Fruit fly (Drosophila melanogaster) whole organism, embryonic: Measurements from ENCODE around the gene Sf3b3.

Experiments used
- C15 ChIP-seq: fragments of 200-800 bp; sonication (Bioruptor generic); IDR thresholded peaks from 3 replicates; pipeline ENCODE4 v1.3.6; 2022; ENCODE audit warnings: missing biosample characterization, missing genetic modification characterization
- CG11695 ChIP-seq: fragments of 200-800 bp; sonication (Bioruptor generic); IDR thresholded peaks from 3 replicates; pipeline ENCODE4 v1.3.6; 2022; ENCODE audit warnings: missing biosample characterization, missing genetic modification characterization
- CG12155 ChIP-seq: fragments of 200-800 bp; sonication (Bioruptor generic); optimal IDR thresholded peaks from 3 replicates; lab custom pipeline; 2016; ENCODE audit warnings: missing biosample characterization, missing genetic modification characterization
- CG13123 ChIP-seq: fragments of 200-800 bp; sonication (Bioruptor generic); optimal IDR thresholded peaks from 2 replicates; lab custom pipeline; 2016; ENCODE audit warnings: missing biosample characterization, missing genetic modification characterization
- CG15011 ChIP-seq: fragments of 200-800 bp; sonication (Bioruptor generic); optimal IDR thresholded peaks from 3 replicates; lab custom pipeline; 2018; ENCODE audit warnings: missing biosample characterization, mild to moderate bottlenecking, missing genetic modification characterization
- CG15601 ChIP-seq: fragments of 200-800 bp; sonication (Bioruptor generic); optimal IDR thresholded peaks from 3 replicates; lab custom pipeline; 2019; ENCODE audit warnings: missing biosample characterization, mild to moderate bottlenecking, missing genetic modification characterization, moderate library complexity
- CG16863 ChIP-seq: fragments of 200-800 bp; sonication (Bioruptor generic); optimal IDR thresholded peaks from 3 replicates; lab custom pipeline; 2016; ENCODE audit warnings: missing biosample characterization, missing genetic modification characterization
- CG17568 ChIP-seq: fragments of 200-800 bp; sonication (Bioruptor generic); optimal IDR thresholded peaks from 2 replicates; lab custom pipeline; 2018; ENCODE audit warnings: missing biosample characterization, mild to moderate bottlenecking, missing genetic modification characterization, moderate library complexity
- CG2116 ChIP-seq: fragments of 200-800 bp; sonication (Bioruptor generic); optimal IDR thresholded peaks from 3 replicates; lab custom pipeline; 2018; ENCODE audit warnings: missing biosample characterization, mild to moderate bottlenecking, missing genetic modification characterization
- CG2678 ChIP-seq: fragments of 200-800 bp; sonication (Bioruptor generic); optimal IDR thresholded peaks from 3 replicates; lab custom pipeline; 2019; ENCODE audit warnings: missing biosample characterization, mild to moderate bottlenecking, missing genetic modification characterization, moderate library complexity
- CG2889 ChIP-seq: fragments of 200-800 bp; sonication (Bioruptor generic); IDR thresholded peaks from 3 replicates; pipeline ENCODE4 v1.3.6; 2022; ENCODE audit warnings: missing biosample characterization, missing genetic modification characterization
- CG3407 ChIP-seq: fragments of 200-800 bp; sonication (Bioruptor generic); optimal IDR thresholded peaks from 2 replicates; lab custom pipeline; 2018; ENCODE audit warnings: missing biosample characterization, mild to moderate bottlenecking, missing genetic modification characterization
- CG43689 ChIP-seq: fragments of 200-800 bp; sonication (Bioruptor generic); IDR thresholded peaks from 2 replicates; pipeline ENCODE4 v1.3.6; 2022; ENCODE audit warnings: missing biosample characterization, missing genetic modification characterization
- CG6683 ChIP-seq: fragments of 200-800 bp; sonication (Bioruptor generic); optimal IDR thresholded peaks from 2 replicates; lab custom pipeline; 2017; ENCODE audit warnings: missing biosample characterization, mild to moderate bottlenecking, missing genetic modification characterization, missing genetic modification reagents
- CG6765 ChIP-seq: fragments of 200-800 bp; sonication (Bioruptor generic); optimal IDR thresholded peaks from 3 replicates; lab custom pipeline; 2017; ENCODE audit warnings: missing biosample characterization, mild to moderate bottlenecking, missing genetic modification characterization
- CG9876 ChIP-seq: fragments of 200-800 bp; sonication (Bioruptor generic); optimal IDR thresholded peaks from 2 replicates; lab custom pipeline; 2016; ENCODE audit warnings: missing biosample characterization, missing genetic modification characterization
- Chrac-16 ChIP-seq: fragments of 200-800 bp; sonication (Bioruptor generic); optimal IDR thresholded peaks from 3 replicates; lab custom pipeline; 2016; ENCODE audit warnings: missing biosample characterization, missing genetic modification characterization
- Dad ChIP-seq: fragments of 200-800 bp; sonication (Bioruptor generic); optimal IDR thresholded peaks from 3 replicates; lab custom pipeline; 2016; ENCODE audit warnings: missing biosample characterization, missing genetic modification characterization
- Dip3 ChIP-seq: fragments of 200-800 bp; sonication (Bioruptor generic); optimal IDR thresholded peaks from 3 replicates; lab custom pipeline; 2016; ENCODE audit warnings: missing biosample characterization, missing genetic modification characterization
- Dp ChIP-seq: fragments of 200-800 bp; sonication (Bioruptor generic); optimal IDR thresholded peaks from 2 replicates; lab custom pipeline; 2018; ENCODE audit warnings: missing biosample characterization, mild to moderate bottlenecking, missing genetic modification characterization, moderate library complexity
- Dref ChIP-seq: fragments of 200-800 bp; sonication (Bioruptor generic); IDR thresholded peaks from 2 replicates; pipeline ENCODE4 v1.3.6; 2022; ENCODE audit warnings: missing biosample characterization, missing genetic modification characterization
- Hand ChIP-seq: fragments of 200-800 bp; sonication (Bioruptor generic); optimal IDR thresholded peaks from 2 replicates; lab custom pipeline; 2017; ENCODE audit warnings: mild to moderate bottlenecking, missing biosample characterization, missing genetic modification reagents, missing genetic modification characterization
- Hr51 ChIP-seq, 2 experiments: fragments of 200-800 bp; sonication (Bioruptor generic); optimal IDR thresholded peaks; 2 replicates in 1 of 2; 3 replicates in 1 of 2; lab custom pipeline; 2016 to 2018; ENCODE audit warnings: missing biosample characterization in 2 of 2, missing genetic modification characterization in 2 of 2, mild to moderate bottlenecking in 1 of 2, moderate library complexity in 1 of 2
- MESR4 ChIP-seq: fragments of 200-800 bp; sonication (Bioruptor generic); optimal IDR thresholded peaks from 2 replicates; lab custom pipeline; 2018; ENCODE audit warnings: missing biosample characterization, mild to moderate bottlenecking, missing genetic modification characterization, moderate library complexity
- NfI ChIP-seq: fragments of 200-800 bp; sonication (Bioruptor generic); optimal IDR thresholded peaks from 3 replicates; lab custom pipeline; 2018; ENCODE audit warnings: missing biosample characterization, mild to moderate bottlenecking, missing genetic modification characterization, moderate library complexity
- Rfx ChIP-seq: fragments of 200-800 bp; sonication (Bioruptor generic); IDR thresholded peaks from 2 replicates; pipeline ENCODE4 v1.3.6; 2022; ENCODE audit warnings: missing biosample characterization, missing genetic modification characterization
- Sin3A ChIP-seq: fragments of >200 bp; optimal IDR thresholded peaks from 2 replicates; lab custom pipeline; 2018
- Sry-δ ChIP-seq: fragments of 200-800 bp; sonication (Bioruptor generic); optimal IDR thresholded peaks from 2 replicates; lab custom pipeline; 2016; ENCODE audit warnings: missing biosample characterization, missing genetic modification characterization
- abd-A ChIP-seq: fragments of 200-800 bp; sonication (Bioruptor generic); optimal IDR thresholded peaks from 3 replicates; lab custom pipeline; 2019; ENCODE audit warnings: missing biosample characterization, mild to moderate bottlenecking, missing genetic modification characterization, moderate library complexity
- aop ChIP-seq: fragments of 200-800 bp; sonication (Bioruptor generic); IDR thresholded peaks from 2 replicates; pipeline ENCODE4 v1.3.6; 2022; ENCODE audit warnings: missing biosample characterization, missing genetic modification characterization
- bowl ChIP-seq: fragments of 200-800 bp; sonication (Bioruptor generic); IDR thresholded peaks from 2 replicates; pipeline ENCODE4 v1.3.6; 2022; ENCODE audit warnings: missing biosample characterization, missing genetic modification characterization
- br ChIP-seq: fragments of >200 bp; optimal IDR thresholded peaks from 2 replicates; lab custom pipeline; 2017
- btn ChIP-seq: fragments of 200-800 bp; sonication (Bioruptor generic); optimal IDR thresholded peaks from 2 replicates; lab custom pipeline; 2016; ENCODE audit warnings: missing biosample characterization, missing genetic modification characterization
- cad ChIP-seq: fragments of >200 bp; optimal IDR thresholded peaks from 2 replicates; lab custom pipeline; 2017; ENCODE audit warnings: missing biosample characterization, missing genetic modification characterization
- cato ChIP-seq: fragments of 200-800 bp; sonication (Bioruptor generic); optimal IDR thresholded peaks from 2 replicates; lab custom pipeline; 2016; ENCODE audit warnings: missing biosample characterization, missing genetic modification characterization, borderline replicate concordance
- esg ChIP-seq: fragments of 200-800 bp; sonication (Bioruptor generic); conservative IDR thresholded peaks from 2 replicates; pipeline ENCODE4 v1.3.6; 2022; ENCODE audit warnings: missing biosample characterization, missing genetic modification characterization
- exex ChIP-seq: fragments of 200-800 bp; sonication (Bioruptor generic); optimal IDR thresholded peaks from 4 replicates; lab custom pipeline; 2018; ENCODE audit warnings: missing biosample characterization, mild to moderate bottlenecking, missing genetic modification characterization, moderate library complexity
- fd96Cb ChIP-seq: fragments of 200-800 bp; sonication (Bioruptor generic); optimal IDR thresholded peaks from 2 replicates; lab custom pipeline; 2018; ENCODE audit warnings: missing biosample characterization, mild to moderate bottlenecking, missing genetic modification characterization, moderate library complexity
- grn ChIP-seq: fragments of 200-800 bp; sonication (Bioruptor generic); optimal IDR thresholded peaks from 3 replicates; lab custom pipeline; 2017; ENCODE audit warnings: missing biosample characterization, missing genetic modification characterization
- lov ChIP-seq, 2 experiments: fragments of 200-800 bp in 1 of 2; fragments of >200 bp in 1 of 2; sonication (Bioruptor generic) in 1 of 2; IDR thresholded peaks in 1 of 2; optimal IDR thresholded peaks in 1 of 2; 2 replicates in 1 of 2; 3 replicates in 1 of 2; pipeline versions ENCODE4 v1.3.6 to Lab custom; 2017 to 2022; ENCODE audit warnings: missing biosample characterization in 1 of 2, missing genetic modification characterization in 1 of 2
- maf-S ChIP-seq: fragments of 200-800 bp; sonication (Bioruptor generic); optimal IDR thresholded peaks from 2 replicates; lab custom pipeline; 2016; ENCODE audit warnings: missing biosample characterization, missing genetic modification characterization
- nerfin-2 ChIP-seq: fragments of 200-800 bp; sonication (Bioruptor generic); IDR thresholded peaks from 2 replicates; pipeline ENCODE4 v1.3.6; 2022; ENCODE audit warnings: missing biosample characterization, missing genetic modification characterization; ENCODE audit not compliant: partially characterized antibody
- nmo ChIP-seq: fragments of 200-800 bp; sonication (Bioruptor generic); optimal IDR thresholded peaks from 2 replicates; lab custom pipeline; 2018; ENCODE audit warnings: missing biosample characterization, mild to moderate bottlenecking, missing genetic modification characterization, moderate library complexity
- psq ChIP-seq: fragments of 200-800 bp; sonication (Bioruptor generic); optimal IDR thresholded peaks from 2 replicates; lab custom pipeline; 2017; ENCODE audit warnings: missing biosample characterization, missing genetic modification characterization
- repo ChIP-seq: fragments of 200-800 bp; sonication (Bioruptor generic); optimal IDR thresholded peaks from 2 replicates; lab custom pipeline; 2016; ENCODE audit warnings: missing biosample characterization, missing genetic modification characterization
- sob ChIP-seq: fragments of 200-800 bp; sonication (Bioruptor generic); IDR thresholded peaks from 2 replicates; pipeline ENCODE4 v1.3.6; 2022; ENCODE audit warnings: missing biosample characterization, missing genetic modification characterization
- stc ChIP-seq: fragments of 200-800 bp; sonication (Bioruptor generic); IDR thresholded peaks from 2 replicates; pipeline ENCODE4 v1.3.6; 2022; ENCODE audit warnings: missing biosample characterization, missing genetic modification characterization
- tap ChIP-seq: fragments of 200-800 bp; optimal IDR thresholded peaks from 3 replicates; lab custom pipeline; 2019; ENCODE audit warnings: missing biosample characterization, mild to moderate bottlenecking, missing genetic modification characterization, moderate library complexity
- twi ChIP-seq: fragments of 200-800 bp; optimal IDR thresholded peaks from 2 replicates; lab custom pipeline; 2019; ENCODE audit warnings: missing biosample characterization, mild to moderate bottlenecking, missing genetic modification characterization, moderate library complexity
- yki ChIP-seq: fragments of >200 bp; optimal IDR thresholded peaks from 3 replicates; lab custom pipeline; 2018
- zen ChIP-seq: fragments of 200-800 bp; sonication (Bioruptor generic); optimal IDR thresholded peaks from 3 replicates; lab custom pipeline; 2018; ENCODE audit warnings: missing biosample characterization, mild to moderate bottlenecking, missing genetic modification characterization, moderate library complexity

Sf3b3 gene

dm6 chr3L:805642-806218 lies 27.5 kb downstream of the Sf3b3 start (continued):
- TF ChIP-seq exex (tag; lab: Kevin White, UChicago) = no peak
- no peak for TF ChIP-seq maf-S
- no peak for TF ChIP-seq Hand (GFP tag; lab: Kevin White, UChicago)
- TF ChIP-seq Dad (GFP tag; lab: Kevin White, UChicago) = no peak
- TF ChIP-seq twi = no peak
- TF ChIP-seq nerfin-2 (GFP tag; lab: Robert Waterston, UW) = no peak
- 0 out of 2 replicates have a peak, but pooled peaks have one; percentile 8 for TF ChIP-seq CG43689 (GFP tag; lab: Robert Waterston, UW)
- peak in 1 of 2 experiments; percentile 55 for TF ChIP-seq Hr51 (GFP tag; optimal IDR thresholded peaks at IDR 0.05; lab: Kevin White, UChicago)
- peak; percentile 6 for TF ChIP-seq CG2116 (GFP tag; lab: Kevin White, UChicago)
- TF ChIP-seq cato (GFP tag; lab: Kevin White, UChicago) = no peak
- TF ChIP-seq CG3407 (GFP tag; lab: Kevin White, UChicago) = peak; percentile 4
- TF ChIP-seq tap (tag; lab: Kevin White, UChicago) = peak; percentile 38
- peak; percentile 62 for TF ChIP-seq fd96Cb (tag; lab: Kevin White, UChicago)
- no peak for TF ChIP-seq br (lab: Kevin White, UChicago)
- TF ChIP-seq MESR4 (GFP tag; lab: Kevin White, UChicago) = no peak
- TF ChIP-seq Rfx (GFP tag; lab: Robert Waterston, UW) = no peak
- no peak for TF ChIP-seq NfI (GFP tag; lab: Kevin White, UChicago)
- TF ChIP-seq Dip3 (GFP tag; lab: Kevin White, UChicago) = peak; percentile 7
- TF ChIP-seq grn = no peak
- TF ChIP-seq sob (GFP tag; lab: Robert Waterston, UW) = peak; percentile 57; the same call in 1 of the 2 replicates
- no peak for TF ChIP-seq cad
- TF ChIP-seq Sry-δ = peak; percentile 5
- peak; percentile 24 for TF ChIP-seq CG15011 (GFP tag; lab: Kevin White, UChicago)
- TF ChIP-seq lov (optimal IDR thresholded peaks at IDR 0.05; lab: Kevin White, UChicago) = no peak
- TF ChIP-seq lov (GFP tag; IDR thresholded peaks at IDR 0.05; lab: Robert Waterston, UW) = 0 out of 3 replicates have a peak, but pooled peaks have one; percentile 4
- peak; percentile 33 for TF ChIP-seq CG6683
- no peak for TF ChIP-seq psq (GFP tag; lab: Kevin White, UChicago)
- TF ChIP-seq CG6765 (GFP tag; lab: Kevin White, UChicago) = peak; percentile 17
- TF ChIP-seq abd-A (tag; lab: Kevin White, UChicago) = no peak
- TF ChIP-seq yki (lab: Kevin White, UChicago) = no peak
- TF ChIP-seq btn = peak; percentile 41
- TF ChIP-seq CG16863 (GFP tag; lab: Kevin White, UChicago) = peak; percentile 52
- TF ChIP-seq stc (GFP tag; lab: Robert Waterston, UW) = peak; percentile 66; the same call in 1 of the 2 replicates
- peak; percentile 65 for TF ChIP-seq zen
- peak; percentile 49 for TF ChIP-seq nmo
- no peak for TF ChIP-seq Dp
- TF ChIP-seq CG2889 (GFP tag; lab: Robert Waterston, UW) = no peak
- TF ChIP-seq Sin3A (lab: Kevin White, UChicago) = no peak
- no peak for TF ChIP-seq CG9876 (GFP tag; lab: Kevin White, UChicago)
- no peak for TF ChIP-seq aop (GFP tag; lab: Robert Waterston, UW)
- TF ChIP-seq CG13123 (GFP tag; lab: Kevin White, UChicago) = no peak
- peak; percentile 8 for TF ChIP-seq CG17568 (GFP tag; lab: Kevin White, UChicago)
- TF ChIP-seq bowl = 0 out of 2 replicates have a peak, but pooled peaks have one; percentile 5
- no peak for TF ChIP-seq C15 (GFP tag; lab: Robert Waterston, UW)
- TF ChIP-seq Chrac-16 (GFP tag; lab: Kevin White, UChicago) = peak; percentile 57
- TF ChIP-seq CG12155 (GFP tag; lab: Kevin White, UChicago) = no peak
- no peak for TF ChIP-seq Dref (GFP tag; lab: Robert Waterston, UW)
- TF ChIP-seq repo (GFP tag; lab: Kevin White, UChicago) = peak; percentile 40
- TF ChIP-seq CG15601 (tag; lab: Kevin White, UChicago) = no peak
- peak; percentile 36; the same call in 1 of the 2 replicates for TF ChIP-seq esg (GFP tag; lab: Robert Waterston, UW)
- TF ChIP-seq CG2678 (tag; lab: Kevin White, UChicago) = peak; percentile 69
- 0 out of 3 replicates have a peak, but pooled peaks have one; percentile 43 for TF ChIP-seq CG11695
